Worm (Caenorhabditis elegans) whole organism, midembryonic: ENCODE data around the gene K03H9.3.
A peak's percentile ranks its signal among the peaks of the same experiment; 100 is the strongest.

Experiments
- T22C8.4 ChIP-seq: fragments of 200-800 bp; sonication (Bioruptor generic); IDR thresholded peaks from 2 replicates; pipeline ENCODE4 v1.3.6; 2022; ENCODE audit warnings: missing genetic modification characterization, missing compliant biosample characterization
- cog-1 ChIP-seq: sonication (generic microtip); optimal IDR thresholded peaks from 2 replicates; lab custom pipeline; 2016; ENCODE audit warnings: missing genetic modification characterization, missing compliant biosample characterization
- flt-1 ChIP-seq: fragments of 200-800 bp; sonication (Bioruptor generic); IDR thresholded peaks from 2 replicates; pipeline ENCODE4 v1.3.6; 2022; ENCODE audit warnings: missing genetic modification characterization, missing compliant biosample characterization
- klf-2 ChIP-seq: fragments of 200-800 bp; sonication (Bioruptor generic); conservative IDR thresholded peaks from 2 replicates; pipeline ENCODE4 v1.3.6; 2022; ENCODE audit warnings: missing genetic modification reagents, missing genetic modification characterization, missing compliant biosample characterization
- med-1 ChIP-seq: sonication (generic microtip); optimal IDR thresholded peaks from 2 replicates; lab custom pipeline; 2017; ENCODE audit warnings: missing genetic modification characterization, mild to moderate bottlenecking, missing compliant biosample characterization, antibody characterized with exemption, missing genetic modification reagents; ENCODE audit not compliant: insufficient read depth
- ref-1 ChIP-seq: fragments of 200-800 bp; sonication (Bioruptor generic); conservative IDR thresholded peaks from 2 replicates; pipeline ENCODE4 v1.3.6; 2022; ENCODE audit warnings: missing genetic modification reagents, missing genetic modification characterization, missing compliant biosample characterization
- tab-1 ChIP-seq: fragments of 200-800 bp; sonication (Bioruptor generic); IDR thresholded peaks from 2 replicates; pipeline ENCODE4 v1.3.6; 2022; ENCODE audit warnings: missing genetic modification characterization, missing compliant biosample characterization
- ztf-23 ChIP-seq: fragments of 200-800 bp; sonication (Bioruptor generic); IDR thresholded peaks from 2 replicates; pipeline ENCODE4 v1.3.6; 2022; ENCODE audit warnings: missing genetic modification reagents, missing genetic modification characterization, missing compliant biosample characterization
- ztf-29 ChIP-seq: fragments of 200-800 bp; sonication (Bioruptor generic); IDR thresholded peaks from 2 replicates; pipeline ENCODE4 v1.3.6; 2022; ENCODE audit warnings: missing genetic modification reagents, missing genetic modification characterization, missing compliant biosample characterization

K03H9.3 gene

DNA sequence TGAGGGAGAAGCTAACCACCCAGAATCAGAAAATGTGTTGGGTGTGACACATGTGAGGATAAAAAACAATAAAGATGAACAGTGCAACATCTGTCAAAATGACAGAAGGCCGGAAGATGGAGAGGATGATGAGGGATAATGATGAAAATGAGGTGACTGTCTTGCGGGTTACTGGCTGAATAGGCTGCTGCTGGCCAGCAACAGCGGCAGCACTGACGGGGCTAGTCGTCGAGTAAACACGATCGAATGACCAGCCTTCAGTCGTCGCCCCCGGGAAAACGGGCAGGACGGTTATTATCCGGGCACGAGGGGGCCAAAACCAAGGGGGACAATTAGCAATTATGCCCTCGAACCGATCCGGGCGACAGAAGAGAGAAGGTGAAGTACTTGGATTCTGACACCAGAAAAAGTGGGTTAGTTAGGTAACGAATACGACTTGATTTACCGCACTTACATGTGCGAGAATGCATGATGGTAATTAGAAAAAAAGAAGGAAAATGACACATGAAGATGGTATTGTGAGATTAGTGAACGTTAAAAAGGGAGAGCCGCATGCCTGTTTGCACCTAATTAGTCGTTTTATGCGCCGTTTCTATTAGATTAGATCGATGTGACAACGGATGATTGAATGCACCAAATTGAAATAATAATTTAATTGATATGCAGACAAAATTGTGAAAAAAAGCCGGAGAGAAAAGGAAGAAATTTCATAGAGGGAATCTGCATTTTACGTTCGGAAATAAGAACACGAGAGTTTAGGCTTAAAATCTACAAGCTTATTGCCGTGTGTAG, 11.1 kb upstream of the K03H9.3 start:
- 0 out of 2 replicates have a peak, but pooled peaks have one; percentile 49 for TF ChIP-seq flt-1 (GFP tag; lab: Robert Waterston, UW)
- TF ChIP-seq T22C8.4 (GFP tag; lab: Robert Waterston, UW), result no peak
- TF ChIP-seq med-1 (GFP tag; lab: Kevin White, UChicago), result no peak
- no peak for TF ChIP-seq cog-1 (tag; lab: Kevin White, UChicago)
- 0 out of 2 replicates have a peak, but pooled peaks have one; percentile 53 for TF ChIP-seq tab-1 (GFP tag; lab: Robert Waterston, UW)
- TF ChIP-seq ztf-23 (GFP tag; lab: Robert Waterston, UW), result no peak

- TF ChIP-seq tab-1 (GFP tag; lab: Robert Waterston, UW) (no peak), ref-1 (GFP tag; lab: Robert Waterston, UW) (no peak), klf-2 (GFP tag; lab: Robert Waterston, UW) (no peak), med-1 (GFP tag; lab: Kevin White, UChicago) (no peak), cog-1 (tag; lab: Kevin White, UChicago) (no peak), ztf-29 (GFP tag; lab: Robert Waterston, UW) (no peak)
Observed at ce11 chrII:6413788-6414187, 9.1 kb upstream of the K03H9.3 start.

- TF ChIP-seq tab-1 (GFP tag; lab: Robert Waterston, UW), result no peak
- TF ChIP-seq ref-1 (GFP tag; lab: Robert Waterston, UW), result no peak
- no peak for TF ChIP-seq ztf-23 (GFP tag; lab: Robert Waterston, UW)
- TF ChIP-seq med-1 (GFP tag; lab: Kevin White, UChicago), result no peak
- no peak for TF ChIP-seq klf-2 (GFP tag; lab: Robert Waterston, UW)
- TF ChIP-seq cog-1 (tag; lab: Kevin White, UChicago), result no peak
- no peak for TF ChIP-seq ztf-29 (GFP tag; lab: Robert Waterston, UW)
- TF ChIP-seq flt-1 (GFP tag; lab: Robert Waterston, UW), result no peak
- no peak for TF ChIP-seq T22C8.4 (GFP tag; lab: Robert Waterston, UW)
Observed at ce11 chrII:6417999-6418398, 4.9 kb upstream of the K03H9.3 start.

DNA sequence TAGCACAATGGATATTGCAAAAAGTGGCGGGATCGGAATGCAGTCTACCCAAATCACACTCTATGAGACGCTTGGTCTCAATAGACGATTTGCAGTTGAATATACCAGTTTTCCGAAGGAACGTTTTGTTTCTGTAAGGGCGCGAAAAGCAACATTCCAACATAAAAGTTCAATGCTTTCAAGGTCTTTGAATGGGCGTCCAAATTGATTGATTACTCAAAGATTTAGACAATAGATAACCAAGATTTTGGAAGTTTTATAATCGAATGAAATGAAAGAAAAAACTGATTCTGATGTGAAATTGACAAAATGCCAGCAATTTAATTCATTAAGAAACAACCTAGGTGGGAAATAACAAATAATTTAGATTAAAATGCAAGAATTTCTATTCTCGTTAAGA, 3.7 kb upstream of the K03H9.3 start:
- TF ChIP-seq cog-1 (tag; lab: Kevin White, UChicago) (no peak), klf-2 (GFP tag; lab: Robert Waterston, UW) (no peak), ztf-23 (GFP tag; lab: Robert Waterston, UW) (no peak), ztf-29 (GFP tag; lab: Robert Waterston, UW) (no peak), flt-1 (GFP tag; lab: Robert Waterston, UW) (no peak), med-1 (GFP tag; lab: Kevin White, UChicago) (no peak), tab-1 (GFP tag; lab: Robert Waterston, UW) (no peak), T22C8.4 (GFP tag; lab: Robert Waterston, UW) (no peak), ref-1 (GFP tag; lab: Robert Waterston, UW) (no peak)

ce11 chrII:6425993-6426392, 3.1 kb downstream of the K03H9.3 start, which contains the start of gene col-75:
Gene col-75 (plus strand): TSS chrII:6426293.
- TF ChIP-seq ztf-23 (GFP tag; lab: Robert Waterston, UW), result no peak
- TF ChIP-seq flt-1 (GFP tag; lab: Robert Waterston, UW), result no peak
- no peak for TF ChIP-seq med-1 (GFP tag; lab: Kevin White, UChicago)
- no peak for TF ChIP-seq ref-1 (GFP tag; lab: Robert Waterston, UW)
- TF ChIP-seq tab-1 (GFP tag; lab: Robert Waterston, UW), result no peak
- no peak for TF ChIP-seq klf-2 (GFP tag; lab: Robert Waterston, UW)
- TF ChIP-seq T22C8.4 (GFP tag; lab: Robert Waterston, UW), result no peak
- TF ChIP-seq ztf-29 (GFP tag; lab: Robert Waterston, UW), result no peak
- no peak for TF ChIP-seq cog-1 (tag; lab: Kevin White, UChicago)

ce11 chrII:6436845-6437244, 13.9 kb downstream of the K03H9.3 start:
- TF ChIP-seq cog-1 (tag; lab: Kevin White, UChicago), result no peak
- TF ChIP-seq flt-1 (GFP tag; lab: Robert Waterston, UW), result no peak
- TF ChIP-seq med-1 (GFP tag; lab: Kevin White, UChicago), result no peak
- no peak for TF ChIP-seq T22C8.4 (GFP tag; lab: Robert Waterston, UW)
- no peak for TF ChIP-seq ref-1 (GFP tag; lab: Robert Waterston, UW)
- TF ChIP-seq ztf-23 (GFP tag; lab: Robert Waterston, UW), result no peak
- TF ChIP-seq klf-2 (GFP tag; lab: Robert Waterston, UW), result no peak
- no peak for TF ChIP-seq tab-1 (GFP tag; lab: Robert Waterston, UW)
- TF ChIP-seq ztf-29 (GFP tag; lab: Robert Waterston, UW), result no peak

ce11 chrII:6441128-6441527, 18.2 kb downstream of the K03H9.3 start, which contains the start of gene cutl-16:
Gene cutl-16 (plus strand): TSS chrII:6441428.
- TF ChIP-seq med-1 (GFP tag; lab: Kevin White, UChicago), result no peak
- TF ChIP-seq tab-1 (GFP tag; lab: Robert Waterston, UW), result no peak
- no peak for TF ChIP-seq flt-1 (GFP tag; lab: Robert Waterston, UW)
- TF ChIP-seq ztf-23 (GFP tag; lab: Robert Waterston, UW), result no peak
- TF ChIP-seq T22C8.4 (GFP tag; lab: Robert Waterston, UW), result no peak
- no peak for TF ChIP-seq klf-2 (GFP tag; lab: Robert Waterston, UW)
- TF ChIP-seq ztf-29 (GFP tag; lab: Robert Waterston, UW), result no peak
- no peak for TF ChIP-seq cog-1 (tag; lab: Kevin White, UChicago)
- no peak for TF ChIP-seq ref-1 (GFP tag; lab: Robert Waterston, UW)

ce11 chrII:6443710-6444109, 20.8 kb downstream of the K03H9.3 start, which contains the start of gene K06A1.2:
Gene K06A1.2 (plus strand): TSS chrII:6444010.
- TF ChIP-seq ztf-23 (GFP tag; lab: Robert Waterston, UW) (no peak), flt-1 (GFP tag; lab: Robert Waterston, UW) (no peak), tab-1 (GFP tag; lab: Robert Waterston, UW) (no peak), cog-1 (tag; lab: Kevin White, UChicago) (no peak), ref-1 (GFP tag; lab: Robert Waterston, UW) (no peak), med-1 (GFP tag; lab: Kevin White, UChicago) (no peak), klf-2 (GFP tag; lab: Robert Waterston, UW) (no peak)
